Fruit fly (Drosophila melanogaster): ENCODE measurements around the gene pths.

Gene pths

dm6 chr2L:21108759-21109282 lies 34.2 kb upstream of the pths start:
- no peak for TF ChIP-seq CG8765 (GFP tag; IDR thresholded peaks at IDR 0.05)
- TF ChIP-seq CG14014 (GFP tag; IDR thresholded peaks at IDR 0.05), result peak; percentile 5; the same call in 1 of the 2 replicates
- peak in 1 of 2 experiments; percentile 12 for TF ChIP-seq insv (GFP tag; optimal IDR thresholded peaks at IDR 0.05)
- peak; percentile 58 for TF ChIP-seq grau (tag; optimal IDR thresholded peaks at IDR 0.05)
- TF ChIP-seq mirr (GFP tag; optimal IDR thresholded peaks at IDR 0.05), result no peak
- TF ChIP-seq CG31388 (GFP tag; optimal IDR thresholded peaks at IDR 0.05), result no peak
- TF ChIP-seq Myb (GFP tag; optimal IDR thresholded peaks at IDR 0.05), result peak; percentile 16
- TF ChIP-seq NC2α (GFP tag; optimal IDR thresholded peaks at IDR 0.05), result peak; percentile 47
- TF ChIP-seq stc (GFP tag; IDR thresholded peaks at IDR 0.05), result 0 out of 2 replicates have a peak, but pooled peaks have one; percentile 9
- peak; percentile 69 for TF ChIP-seq CG14710 (tag; optimal IDR thresholded peaks at IDR 0.05)
- peak; percentile 44 for TF ChIP-seq ems (GFP tag; optimal IDR thresholded peaks at IDR 0.05)
- peak; percentile 82 for TF ChIP-seq gem (tag; optimal IDR thresholded peaks at IDR 0.05)
- TF ChIP-seq CG10462 (GFP tag; optimal IDR thresholded peaks at IDR 0.05), result peak; percentile 39
- no peak for TF ChIP-seq CG16779 (GFP tag; IDR thresholded peaks at IDR 0.05)
- TF ChIP-seq CG32767 (GFP tag; IDR thresholded peaks at IDR 0.05), result peak; percentile 66; the same call in 1 of the 2 replicates
- TF ChIP-seq slbo (GFP tag; IDR thresholded peaks at IDR 0.05), result no peak; the same call in 1 of the 2 replicates
- peak; percentile 41 for TF ChIP-seq CG3838 (GFP tag; optimal IDR thresholded peaks at IDR 0.05)
- no peak for TF ChIP-seq pfk (GFP tag; optimal IDR thresholded peaks at IDR 0.05)
- TF ChIP-seq ara (GFP tag; IDR thresholded peaks at IDR 0.05), result peak; percentile 64; the same call in 1 of the 2 replicates
- peak; percentile 25 for TF ChIP-seq CG3281 (GFP tag; optimal IDR thresholded peaks at IDR 0.05)
- TF ChIP-seq CG11723 (GFP tag; optimal IDR thresholded peaks at IDR 0.05), result peak; percentile 37
- TF ChIP-seq Dbx (GFP tag; IDR thresholded peaks at IDR 0.05), result no peak
- no peak for TF ChIP-seq CG17802 (tag; optimal IDR thresholded peaks at IDR 0.05)
- peak; percentile 83 for TF ChIP-seq zf30C (GFP tag; optimal IDR thresholded peaks at IDR 0.05)
- peak; percentile 56 for TF ChIP-seq CG33557 (GFP tag; optimal IDR thresholded peaks at IDR 0.05)
- TF ChIP-seq stwl (tag; optimal IDR thresholded peaks at IDR 0.05), result no peak
- no peak for TF ChIP-seq CG9932 (GFP tag; IDR thresholded peaks at IDR 0.05)
- no peak for TF ChIP-seq CG18011 (GFP tag; optimal IDR thresholded peaks at IDR 0.05)
- TF ChIP-seq ranshi (GFP tag; IDR thresholded peaks at IDR 0.05), result no peak
- no peak for TF ChIP-seq CG6175 (GFP tag; IDR thresholded peaks at IDR 0.05)
- TF ChIP-seq CG30431 (GFP tag; optimal IDR thresholded peaks at IDR 0.05), result peak; percentile 66
- TF ChIP-seq CG1792 (GFP tag; optimal IDR thresholded peaks at IDR 0.05), result peak; percentile 19
- TF ChIP-seq Lhr (GFP tag; optimal IDR thresholded peaks at IDR 0.05), result peak; percentile 36
- TF ChIP-seq oc (tag; optimal IDR thresholded peaks at IDR 0.05), result peak; percentile 31
- TF ChIP-seq wek (GFP tag; optimal IDR thresholded peaks at IDR 0.05), result no peak
- TF ChIP-seq pzg (GFP tag; optimal IDR thresholded peaks at IDR 0.05), result no peak
- 0 out of 2 replicates have a peak, but pooled peaks have one; percentile 37 for TF ChIP-seq sim (GFP tag; IDR thresholded peaks at IDR 0.05)
- TF ChIP-seq Usf (GFP tag; optimal IDR thresholded peaks at IDR 0.05), result peak; percentile 26
- peak; percentile 43 for TF ChIP-seq CG10147 (GFP tag; optimal IDR thresholded peaks at IDR 0.05)
- TF ChIP-seq CG7839 (tag; optimal IDR thresholded peaks at IDR 0.05), result peak; percentile 72
- no peak for TF ChIP-seq ato (GFP tag; IDR thresholded peaks at IDR 0.05; ENCODE audit: partially characterized antibody)
- peak; percentile 26 for TF ChIP-seq pb (GFP tag; optimal IDR thresholded peaks at IDR 0.05)
- 0 out of 2 replicates have a peak, but pooled peaks have one; percentile 38 for TF ChIP-seq Nf-YA (GFP tag; IDR thresholded peaks at IDR 0.05)
- TF ChIP-seq CG13424 (tag; optimal IDR thresholded peaks at IDR 0.05), result peak; percentile 67
- no peak for TF ChIP-seq luna (GFP tag; optimal IDR thresholded peaks at IDR 0.05)
- peak; percentile 44 for TF ChIP-seq CG30020 (tag; optimal IDR thresholded peaks at IDR 0.05)
- TF ChIP-seq CG12659 (GFP tag; optimal IDR thresholded peaks at IDR 0.05), result peak; percentile 51
- TF ChIP-seq ATbp (GFP tag; optimal IDR thresholded peaks at IDR 0.05), result peak; percentile 34
- TF ChIP-seq CG6254 (GFP tag; optimal IDR thresholded peaks at IDR 0.05), result peak; percentile 45
- TF ChIP-seq CG9727 (GFP tag; optimal IDR thresholded peaks at IDR 0.05), result peak; percentile 87
